Fruit fly (Drosophila melanogaster) whole organism, prepupa: ENCODE results near the gene CG7685.

Source experiments
- CG10631 ChIP-seq: fragments of 200-800 bp; sonication (Bioruptor generic); optimal IDR thresholded peaks from 2 replicates; lab custom pipeline; 2016; ENCODE audit warnings: missing biosample characterization, missing genetic modification characterization
- CG10669 ChIP-seq: fragments of 200-800 bp; sonication (Bioruptor generic); optimal IDR thresholded peaks from 3 replicates; lab custom pipeline; 2018; ENCODE audit warnings: missing biosample characterization, mild to moderate bottlenecking, missing genetic modification characterization, moderate library complexity
- CG11294 ChIP-seq: fragments of 200-800 bp; sonication (Bioruptor generic); IDR thresholded peaks from 2 replicates; pipeline ENCODE4 v1.3.6; 2022; ENCODE audit warnings: missing biosample characterization, missing genetic modification characterization
- CG11762 ChIP-seq: fragments of 200-800 bp; sonication (Bioruptor generic); optimal IDR thresholded peaks from 3 replicates; lab custom pipeline; 2016; ENCODE audit warnings: missing biosample characterization, missing genetic modification characterization; ENCODE audit not compliant: insufficient read depth
- CG11902 ChIP-seq: fragments of 200-800 bp; sonication (Bioruptor generic); optimal IDR thresholded peaks from 3 replicates; lab custom pipeline; 2016; ENCODE audit warnings: missing biosample characterization, missing genetic modification characterization
- CG15336 ChIP-seq: fragments of 200-800 bp; sonication (Bioruptor generic); IDR thresholded peaks from 2 replicates; pipeline ENCODE4 v1.3.6; 2022; ENCODE audit warnings: missing biosample characterization, missing genetic modification characterization
- CG1621 ChIP-seq: fragments of 200-800 bp; sonication (Bioruptor generic); optimal IDR thresholded peaks from 3 replicates; lab custom pipeline; 2018; ENCODE audit warnings: missing biosample characterization, mild to moderate bottlenecking, missing genetic modification characterization
- CG32006 ChIP-seq: fragments of 200-800 bp; sonication (Bioruptor generic); optimal IDR thresholded peaks from 3 replicates; lab custom pipeline; 2017; ENCODE audit warnings: missing biosample characterization, mild to moderate bottlenecking, missing genetic modification characterization
- CG34406 ChIP-seq: fragments of 200-800 bp; sonication (Bioruptor generic); optimal IDR thresholded peaks from 3 replicates; lab custom pipeline; 2016; ENCODE audit warnings: missing biosample characterization, missing genetic modification characterization
- CG3919 ChIP-seq: fragments of 200-800 bp; sonication (Bioruptor generic); optimal IDR thresholded peaks from 3 replicates; lab custom pipeline; 2016; ENCODE audit warnings: missing biosample characterization, missing genetic modification characterization
- CG6163 ChIP-seq: fragments of 200-800 bp; sonication (Bioruptor generic); IDR thresholded peaks from 3 replicates; pipeline ENCODE4 v1.3.6; 2022; ENCODE audit warnings: missing biosample characterization, missing genetic modification characterization
- CG6792 ChIP-seq: fragments of 200-800 bp; sonication (Bioruptor generic); optimal IDR thresholded peaks from 3 replicates; lab custom pipeline; 2016; ENCODE audit warnings: missing biosample characterization, missing genetic modification characterization
- CG6808 ChIP-seq: fragments of 200-800 bp; sonication (Bioruptor generic); optimal IDR thresholded peaks from 3 replicates; lab custom pipeline; 2017; ENCODE audit warnings: missing biosample characterization, missing genetic modification characterization, mild to moderate bottlenecking, moderate library complexity, missing genetic modification reagents
- CG7368 ChIP-seq: fragments of 200-800 bp; sonication (Bioruptor generic); optimal IDR thresholded peaks from 3 replicates; lab custom pipeline; 2016; ENCODE audit warnings: missing biosample characterization, missing genetic modification characterization
- CG8119 ChIP-seq: fragments of 200-800 bp; sonication (Bioruptor generic); IDR thresholded peaks from 3 replicates; pipeline ENCODE4 v1.3.6; 2022; ENCODE audit warnings: missing biosample characterization, missing genetic modification characterization
- CG8319 ChIP-seq: fragments of 200-800 bp; sonication (Bioruptor generic); optimal IDR thresholded peaks from 3 replicates; lab custom pipeline; 2016; ENCODE audit warnings: missing biosample characterization, missing genetic modification characterization
- CG9139 ChIP-seq: fragments of 200-800 bp; sonication (Bioruptor generic); optimal IDR thresholded peaks from 3 replicates; lab custom pipeline; 2017; ENCODE audit warnings: missing biosample characterization, mild to moderate bottlenecking, missing genetic modification characterization
- Eip75B ChIP-seq: fragments of 200-800 bp; sonication (Bioruptor generic); optimal IDR thresholded peaks from 3 replicates; lab custom pipeline; 2016; ENCODE audit warnings: missing biosample characterization, missing genetic modification characterization
- Ets21C ChIP-seq: fragments of 200-800 bp; sonication (Bioruptor generic); optimal IDR thresholded peaks from 3 replicates; lab custom pipeline; 2016; ENCODE audit warnings: missing biosample characterization, missing genetic modification characterization
- Ets96B ChIP-seq: fragments of 200-800 bp; optimal IDR thresholded peaks from 2 replicates; lab custom pipeline; 2019; ENCODE audit warnings: missing biosample characterization, mild to moderate bottlenecking, missing genetic modification characterization, moderate library complexity
- Hr38 ChIP-seq: sonication (Bioruptor generic); optimal IDR thresholded peaks from 2 replicates; lab custom pipeline; 2016; ENCODE audit warnings: missing biosample characterization, missing genetic modification characterization
- OdsH ChIP-seq: fragments of 200-800 bp; sonication (Bioruptor generic); optimal IDR thresholded peaks from 3 replicates; lab custom pipeline; 2016; ENCODE audit warnings: missing biosample characterization, missing genetic modification characterization
- Smox ChIP-seq: fragments of 200-800 bp; sonication (Bioruptor generic); optimal IDR thresholded peaks from 3 replicates; lab custom pipeline; 2016; ENCODE audit warnings: missing biosample characterization, missing genetic modification characterization
- Sox102F ChIP-seq: fragments of 200-800 bp; sonication (Bioruptor generic); optimal IDR thresholded peaks from 2 replicates; lab custom pipeline; 2016; ENCODE audit warnings: missing biosample characterization, mild to moderate bottlenecking, missing genetic modification characterization
- Sox14 ChIP-seq: fragments of 200-800 bp; sonication (Bioruptor generic); optimal IDR thresholded peaks from 3 replicates; lab custom pipeline; 2016; ENCODE audit warnings: missing biosample characterization, missing genetic modification characterization
- Sox15 ChIP-seq: fragments of 200-800 bp; sonication (Bioruptor generic); optimal IDR thresholded peaks from 3 replicates; lab custom pipeline; 2016; ENCODE audit warnings: missing biosample characterization, missing genetic modification characterization
- achi ChIP-seq: fragments of 200-800 bp; sonication (Bioruptor generic); optimal IDR thresholded peaks from 3 replicates; lab custom pipeline; 2016; ENCODE audit warnings: missing biosample characterization, missing genetic modification characterization
- dsx ChIP-seq: fragments of 200-800 bp; optimal IDR thresholded peaks from 3 replicates; lab custom pipeline; 2019; ENCODE audit warnings: missing biosample characterization, mild to moderate bottlenecking, missing genetic modification characterization, moderate library complexity; ENCODE audit not compliant: poor library complexity, severe bottlenecking
- eg ChIP-seq: fragments of 200-800 bp; sonication (Bioruptor generic); IDR thresholded peaks from 3 replicates; pipeline ENCODE4 v1.3.6; 2022; ENCODE audit warnings: missing biosample characterization, missing genetic modification characterization
- esn ChIP-seq: fragments of 200-800 bp; sonication (Bioruptor generic); optimal IDR thresholded peaks from 2 replicates; lab custom pipeline; 2016; ENCODE audit warnings: missing biosample characterization, mild to moderate bottlenecking, missing genetic modification characterization, moderate library complexity
- fd85E ChIP-seq: fragments of 200-800 bp; sonication (Bioruptor generic); optimal IDR thresholded peaks from 3 replicates; lab custom pipeline; 2016; ENCODE audit warnings: missing biosample characterization, missing genetic modification characterization
- fkh ChIP-seq: fragments of 200-800 bp; sonication (Bioruptor generic); optimal IDR thresholded peaks from 3 replicates; lab custom pipeline; 2017; ENCODE audit warnings: missing biosample characterization, mild to moderate bottlenecking, missing genetic modification characterization, moderate library complexity
- salr ChIP-seq, 2 experiments: fragments of 200-800 bp; sonication (Bioruptor generic); optimal IDR thresholded peaks; 3 replicates each; lab custom pipeline; 2016 to 2018; ENCODE audit warnings: missing biosample characterization in 2 of 2, missing genetic modification characterization in 2 of 2, mild to moderate bottlenecking in 1 of 2
- svp ChIP-seq: fragments of 200-800 bp; sonication (Bioruptor generic); peaks from one replicate; lab custom pipeline; 2016; ENCODE audit warnings: missing biosample characterization, missing genetic modification characterization
- vri ChIP-seq: fragments of 200-800 bp; sonication (Bioruptor generic); optimal IDR thresholded peaks from 3 replicates; lab custom pipeline; 2016; ENCODE audit warnings: missing biosample characterization, mild to moderate bottlenecking, missing genetic modification characterization

The CG7685 gene

DNA sequence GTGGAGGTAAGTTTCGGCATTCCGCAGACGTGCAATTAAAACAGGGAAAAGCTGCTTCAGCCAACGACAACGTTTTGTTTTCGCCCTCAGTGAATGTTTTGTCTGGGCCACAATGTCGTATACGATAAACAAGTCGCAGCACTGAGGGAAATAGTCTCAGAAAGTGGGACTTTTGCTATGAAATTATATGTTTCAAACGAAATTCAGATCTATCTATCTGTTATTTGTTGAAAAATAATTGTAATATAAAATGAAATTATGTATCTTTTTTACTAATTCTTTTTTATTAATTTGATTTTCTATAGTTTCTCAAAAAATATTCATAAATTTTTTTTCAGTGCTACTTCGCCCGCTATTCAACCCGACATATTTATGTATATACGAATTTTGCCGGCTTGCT is 11.3 kb upstream of the CG7685 start (continued):
- no peak for TF ChIP-seq Ets96B (tag; lab: Kevin White, UChicago)
- peak; percentile 14 for TF ChIP-seq CG11902 (GFP tag; lab: Kevin White, UChicago)
- TF ChIP-seq CG1621 (tag; lab: Kevin White, UChicago): peak; percentile 38
- peak; percentile 69 for TF ChIP-seq Smox (GFP tag; lab: Kevin White, UChicago)
- TF ChIP-seq CG8119 (GFP tag; lab: Robert Waterston, UW): peak; percentile 87
- TF ChIP-seq CG11294 (GFP tag; lab: Robert Waterston, UW): 0 out of 2 replicates have a peak, but pooled peaks have one; percentile 24
- TF ChIP-seq vri (GFP tag; lab: Kevin White, UChicago): peak; percentile 38
- peak; percentile 82 for TF ChIP-seq dsx (GFP tag; lab: Kevin White, UChicago)
- peak; percentile 82 for TF ChIP-seq achi (GFP tag; lab: Kevin White, UChicago)
- TF ChIP-seq Ets21C: no peak
- no peak for TF ChIP-seq CG10669 (GFP tag; lab: Kevin White, UChicago)
- TF ChIP-seq salr (GFP tag; optimal IDR thresholded peaks at IDR 0.05; lab: Kevin White, UChicago): peak in 1 of 2 experiments; percentile 78
- peak; percentile 15 for TF ChIP-seq CG8319 (GFP tag; lab: Kevin White, UChicago)
- no peak for TF ChIP-seq CG11762
- peak; percentile 42 for TF ChIP-seq CG7368 (GFP tag; lab: Kevin White, UChicago)
- TF ChIP-seq OdsH: no peak
- no peak for TF ChIP-seq CG32006
- TF ChIP-seq Sox14 (GFP tag; lab: Kevin White, UChicago): no peak
- no peak for TF ChIP-seq Hr38 (GFP tag; lab: Kevin White, UChicago)
- no peak for TF ChIP-seq fkh (GFP tag; lab: Kevin White, UChicago)
- TF ChIP-seq CG6808 (GFP tag; lab: Kevin White, UChicago): no peak
- TF ChIP-seq Eip75B (GFP tag; lab: Kevin White, UChicago): no peak
- peak; percentile 72 for TF ChIP-seq CG6792
- peak; percentile 39 for TF ChIP-seq Sox15 (GFP tag; lab: Kevin White, UChicago)
- TF ChIP-seq fd85E (GFP tag; lab: Kevin White, UChicago): no peak
- no peak for TF ChIP-seq CG3919 (GFP tag; lab: Kevin White, UChicago)
- TF ChIP-seq Sox102F (GFP tag; lab: Kevin White, UChicago): peak; percentile 72
- TF ChIP-seq CG6163 (GFP tag; lab: Robert Waterston, UW): peak; percentile 73; the same call in 1 of the 3 replicates
- peak; percentile 88 for TF ChIP-seq CG15336 (GFP tag; lab: Robert Waterston, UW)
- no peak for TF ChIP-seq esn (GFP tag; lab: Kevin White, UChicago)
- TF ChIP-seq CG34406: peak; percentile 81
- peak; percentile 76 for TF ChIP-seq eg (GFP tag; lab: Robert Waterston, UW)
- no peak for TF ChIP-seq svp (GFP tag; lab: Kevin White, UChicago)

DNA sequence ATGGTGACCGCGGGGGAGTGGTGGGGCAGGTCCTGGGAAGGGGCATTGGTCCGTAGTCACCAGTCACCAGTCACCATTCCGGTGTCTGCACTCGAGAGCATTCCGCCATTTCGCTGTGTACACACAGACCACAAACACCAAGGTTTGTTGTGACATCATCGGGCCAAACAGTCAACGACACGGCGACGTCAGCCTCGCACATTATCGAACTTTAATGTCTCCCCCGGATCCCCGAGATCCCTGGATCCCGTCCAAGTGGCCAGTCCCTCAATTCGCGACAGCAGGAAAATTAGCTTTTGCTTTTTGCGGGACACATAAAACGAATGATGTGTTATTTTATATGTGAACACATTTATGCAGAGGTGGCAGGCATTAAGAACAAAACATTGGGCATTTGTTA is 9.9 kb upstream of the CG7685 start:
- peak; percentile 92 for TF ChIP-seq vri (GFP tag; lab: Kevin White, UChicago)
- TF ChIP-seq CG6792: no peak

DNA sequence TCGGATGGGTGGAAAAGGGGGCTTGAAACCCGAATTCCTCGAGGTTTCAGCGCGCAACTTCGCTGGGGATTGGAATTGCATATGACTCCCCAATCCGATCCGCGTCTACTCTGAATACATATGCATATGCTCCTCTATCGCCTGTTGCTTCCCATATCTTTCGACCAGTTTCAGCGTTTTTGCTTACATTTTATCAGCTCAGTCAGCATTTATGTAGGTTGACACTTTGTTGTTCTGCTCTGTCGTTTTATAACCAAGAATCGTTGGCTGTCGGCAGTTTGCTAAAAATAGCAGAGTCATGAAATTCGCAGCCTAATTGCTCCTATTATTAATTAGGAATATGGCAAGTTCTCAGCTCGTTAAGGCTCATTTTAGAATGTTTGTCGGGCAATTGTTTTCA is 9.0 kb upstream of the CG7685 start:
- TF ChIP-seq CG10631 (GFP tag; lab: Kevin White, UChicago) (no peak), dsx (GFP tag; lab: Kevin White, UChicago) (peak; percentile 50), Sox15 (GFP tag; lab: Kevin White, UChicago) (no peak), CG9139 (GFP tag; lab: Kevin White, UChicago) (no peak)
